Worm (Caenorhabditis elegans) whole organism, L2 larva: Measurements from ENCODE around the gene dbl-1.

Source experiments
- C34F6.9 ChIP-seq: fragments of 150-350 bp; optimal IDR thresholded peaks from 2 replicates; lab custom pipeline; 2014; ENCODE audit warnings: missing biosample characterization, missing genetic modification characterization
- F13H6.1 ChIP-seq: sonication (generic microtip); optimal IDR thresholded peaks from 2 replicates; lab custom pipeline; 2016; ENCODE audit warnings: missing genetic modification characterization, missing compliant biosample characterization
- Y55F3AM.14 ChIP-seq: fragments of 200-800 bp; sonication (Bioruptor generic); optimal IDR thresholded peaks from 2 replicates; lab custom pipeline; 2018; ENCODE audit warnings: mild to moderate bottlenecking, missing genetic modification characterization, missing compliant biosample characterization
- alr-1 ChIP-seq: fragments of 150-350 bp; optimal IDR thresholded peaks from 2 replicates; lab custom pipeline; 2014; ENCODE audit warnings: missing biosample characterization, missing genetic modification characterization
- ama-1 ChIP-seq: fragments of 150-350 bp; optimal IDR thresholded peaks from 2 replicates; lab custom pipeline; 2018; ENCODE audit warnings: inconsistent platforms
- ceh-16 ChIP-seq: fragments of 150-350 bp; optimal IDR thresholded peaks from 2 replicates; lab custom pipeline; 2014; ENCODE audit warnings: missing biosample characterization, missing genetic modification characterization
- crh-2 ChIP-seq: sonication (generic microtip); optimal IDR thresholded peaks from 2 replicates; lab custom pipeline; 2017; ENCODE audit warnings: missing biosample characterization, missing genetic modification characterization
- dmd-4 ChIP-seq: sonication (generic microtip); optimal IDR thresholded peaks from 2 replicates; lab custom pipeline; 2017; ENCODE audit warnings: missing biosample characterization, missing genetic modification characterization
- egl-27 ChIP-seq: sonication (generic microtip); optimal IDR thresholded peaks from 3 replicates; lab custom pipeline; 2017; ENCODE audit warnings: missing biosample characterization, missing genetic modification reagents, missing genetic modification characterization
- elt-3 ChIP-seq: sonication (generic microtip); optimal IDR thresholded peaks from 2 replicates; lab custom pipeline; 2017; ENCODE audit warnings: missing biosample characterization, missing genetic modification characterization
- fos-1 ChIP-seq: fragments of 150-350 bp; optimal IDR thresholded peaks from 2 replicates; lab custom pipeline; 2014; ENCODE audit warnings: missing biosample characterization, missing genetic modification characterization
- lin-11 ChIP-seq: fragments of 150-350 bp; sonication (generic microtip); optimal IDR thresholded peaks from 2 replicates; lab custom pipeline; 2014; ENCODE audit warnings: missing biosample characterization, missing genetic modification characterization, inconsistent platforms, mixed read lengths
- lin-39 ChIP-seq: fragments of 150-350 bp; optimal IDR thresholded peaks from 2 replicates; lab custom pipeline; 2014; ENCODE audit warnings: missing biosample characterization, missing genetic modification reagents, missing genetic modification characterization
- lsy-2 ChIP-seq, 2 experiments: fragments of 150-350 bp in 1 of 2; sonication (generic microtip) in 1 of 2; optimal IDR thresholded peaks; 2 replicates each; lab custom pipeline; 2014 to 2017; ENCODE audit warnings: missing biosample characterization in 2 of 2, missing genetic modification characterization in 2 of 2
- mab-5 ChIP-seq: fragments of 150-350 bp; optimal IDR thresholded peaks from 2 replicates; lab custom pipeline; 2014; ENCODE audit warnings: missing biosample characterization, missing genetic modification characterization
- mbf-1 ChIP-seq: sonication (generic microtip); optimal IDR thresholded peaks from 2 replicates; lab custom pipeline; 2017; ENCODE audit warnings: missing biosample characterization, missing genetic modification characterization
- mdl-1 ChIP-seq, 2 experiments: fragments of 150-350 bp in 1 of 2; sonication (generic microtip) in 1 of 2; optimal IDR thresholded peaks; 2 replicates each; lab custom pipeline; 2017; ENCODE audit warnings: missing biosample characterization in 2 of 2, missing genetic modification characterization in 2 of 2
- nhr-10 ChIP-seq: sonication (generic microtip); optimal IDR thresholded peaks from 2 replicates; lab custom pipeline; 2017; ENCODE audit warnings: missing biosample characterization, missing genetic modification characterization
- nhr-11 ChIP-seq: fragments of 150-350 bp; optimal IDR thresholded peaks from 2 replicates; lab custom pipeline; 2014; ENCODE audit warnings: missing biosample characterization, missing genetic modification characterization
- nhr-12 ChIP-seq: fragments of 150-350 bp; optimal IDR thresholded peaks from 2 replicates; lab custom pipeline; 2014; ENCODE audit warnings: missing biosample characterization, missing genetic modification characterization
- nhr-129 ChIP-seq: fragments of 150-350 bp; optimal IDR thresholded peaks from 2 replicates; lab custom pipeline; 2014; ENCODE audit warnings: missing biosample characterization, missing genetic modification characterization
- nhr-21 ChIP-seq: fragments of 150-350 bp; optimal IDR thresholded peaks from 2 replicates; lab custom pipeline; 2014; ENCODE audit warnings: missing biosample characterization, missing genetic modification characterization
- nhr-237 ChIP-seq: fragments of 150-350 bp; optimal IDR thresholded peaks from 2 replicates; lab custom pipeline; 2014; ENCODE audit warnings: missing biosample characterization, missing genetic modification characterization
- nhr-25 ChIP-seq: fragments of 150-350 bp; sonication (generic microtip); optimal IDR thresholded peaks from 3 replicates; lab custom pipeline; 2014; ENCODE audit warnings: missing biosample characterization, missing genetic modification characterization
- nhr-6 ChIP-seq: fragments of 150-350 bp; optimal IDR thresholded peaks from 2 replicates; lab custom pipeline; 2014; ENCODE audit warnings: missing biosample characterization, missing genetic modification characterization
- nhr-77 ChIP-seq: fragments of 150-350 bp; optimal IDR thresholded peaks from 2 replicates; lab custom pipeline; 2014; ENCODE audit warnings: missing biosample characterization, missing genetic modification characterization
- skn-1 ChIP-seq: sonication (generic microtip); optimal IDR thresholded peaks from 2 replicates; lab custom pipeline; 2017; ENCODE audit warnings: missing biosample characterization, missing genetic modification characterization
- sma-3 ChIP-seq: sonication (generic microtip); optimal IDR thresholded peaks from 2 replicates; lab custom pipeline; 2016; ENCODE audit warnings: missing genetic modification reagents, missing genetic modification characterization, missing compliant biosample characterization
- sma-9 ChIP-seq, 2 experiments: fragments of 150-350 bp in 1 of 2; sonication (generic microtip) in 1 of 2; optimal IDR thresholded peaks; 2 replicates each; lab custom pipeline; 2014 to 2016; ENCODE audit warnings: missing genetic modification characterization in 2 of 2, mild to moderate bottlenecking in 1 of 2, missing biosample characterization in 1 of 2, missing compliant biosample characterization in 1 of 2, missing genetic modification reagents in 1 of 2, moderate library complexity in 1 of 2
- unc-39 ChIP-seq: fragments of 150-350 bp; optimal IDR thresholded peaks from 2 replicates; lab custom pipeline; 2014; ENCODE audit warnings: missing biosample characterization, missing genetic modification characterization
- unc-55 ChIP-seq: fragments of 150-350 bp; sonication (generic microtip); optimal IDR thresholded peaks from 3 replicates; lab custom pipeline; 2014; ENCODE audit warnings: missing biosample characterization, missing genetic modification reagents, missing genetic modification characterization
- ztf-11 ChIP-seq: sonication (generic microtip); optimal IDR thresholded peaks from 2 replicates; lab custom pipeline; 2017; ENCODE audit warnings: missing biosample characterization, missing genetic modification characterization
- ztf-4 ChIP-seq: fragments of 150-350 bp; optimal IDR thresholded peaks from 2 replicates; lab custom pipeline; 2014; ENCODE audit warnings: missing biosample characterization, missing genetic modification characterization

The dbl-1 gene

DNA sequence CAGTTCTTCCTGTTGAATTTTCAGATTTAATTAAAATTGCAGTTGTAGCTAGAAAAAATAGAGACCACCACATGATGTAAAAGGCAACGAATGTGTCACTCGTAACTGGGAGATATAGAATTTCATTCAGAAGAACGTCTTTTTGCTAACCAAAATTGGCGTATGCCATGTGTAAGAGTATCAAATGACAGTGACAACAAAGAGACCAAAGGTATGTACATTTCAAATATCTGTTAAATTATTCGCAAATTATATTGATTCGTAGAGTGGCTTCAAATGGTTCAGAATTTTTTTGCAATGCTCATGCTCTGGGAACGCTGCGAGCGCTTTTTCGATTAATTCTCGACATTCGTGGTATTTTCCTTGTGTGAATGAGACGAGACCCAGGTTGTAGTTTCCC is 4.4 kb downstream of the dbl-1 start, which contains the start of gene T25F10.4:
T25F10.4 (minus strand) TSS at position 101 of the 400 bp plus-strand sequence.
- TF ChIP-seq mdl-1 (tag; optimal IDR thresholded peaks at IDR 0.05; lab: Kevin White, UChicago), result no peak
- no peak for TF ChIP-seq lin-11 (tag; lab: Kevin White, UChicago)
- no peak for TF ChIP-seq alr-1 (tag; lab: Kevin White, UChicago)
- TF ChIP-seq ceh-16, result no peak
- TF ChIP-seq lin-39, result no peak

DNA sequence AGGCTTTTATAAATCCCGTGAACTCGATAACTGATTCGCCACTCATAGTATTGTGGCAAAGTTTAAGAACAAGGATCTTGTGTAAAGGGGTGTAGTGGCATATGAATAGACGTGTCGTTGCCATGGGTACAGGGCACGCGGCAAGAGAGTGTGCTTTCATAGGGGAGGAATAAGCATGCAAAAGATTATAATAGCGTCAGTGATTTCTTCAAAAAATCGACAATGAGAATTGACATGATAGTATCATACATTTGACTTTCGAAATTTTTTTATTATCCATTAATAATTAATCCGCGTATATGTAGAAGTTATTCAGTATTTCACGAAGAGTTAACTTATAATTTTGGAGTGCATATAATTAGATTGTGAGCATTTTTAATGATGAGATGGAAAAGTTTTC is 7.0 kb downstream of the dbl-1 start, which contains the start of gene bbs-8:
bbs-8 (minus strand) TSS at position 101 of the 400 bp plus-strand sequence.
- TF ChIP-seq sma-9 (GFP tag; optimal IDR thresholded peaks at IDR 0.05; lab: Kevin White, UChicago) (no peak), sma-9 (tag; optimal IDR thresholded peaks at IDR 0.05; lab: Kevin White, UChicago) (no peak), elt-3 (tag; lab: Kevin White, UChicago) (no peak), dmd-4 (tag; lab: Kevin White, UChicago) (no peak), nhr-237 (tag; lab: Kevin White, UChicago) (no peak), nhr-12 (no peak), nhr-11 (no peak), nhr-10 (no peak), mab-5 (no peak), skn-1 (tag; lab: Kevin White, UChicago) (no peak), mbf-1 (no peak)

- no peak for TF ChIP-seq Y55F3AM.14 (GFP tag; lab: Kevin White, UChicago)
- no peak for TF ChIP-seq C34F6.9 (tag; lab: Kevin White, UChicago)
- no peak for TF ChIP-seq nhr-6 (tag; lab: Kevin White, UChicago)
These were observed 9.6 kb downstream of the dbl-1 start for ce11 chrV:6767576-6767975.

ce11 chrV:6768452-6768929 is 10.6 kb downstream of the dbl-1 start, which contains the start of the genes T25F10.1 and clik-1:
Gene T25F10.1, plus strand, starts transcription at chrV:6768502.
Gene clik-1, minus strand, starts transcription at chrV:6768732.
- no peak for TF ChIP-seq ztf-11
- peak; percentile 62 for TF ChIP-seq nhr-129 (tag; lab: Kevin White, UChicago)
- TF ChIP-seq nhr-77, result no peak
- TF ChIP-seq nhr-25 (tag; lab: Kevin White, UChicago), result no peak
- no peak for TF ChIP-seq lsy-2 (tag; optimal IDR thresholded peaks at IDR 0.05; lab: Kevin White, UChicago)
- TF ChIP-seq sma-9 (GFP tag; optimal IDR thresholded peaks at IDR 0.05; lab: Kevin White, UChicago), result peak; percentile 3
- TF ChIP-seq sma-9 (tag; optimal IDR thresholded peaks at IDR 0.05; lab: Kevin White, UChicago), result no peak
- no peak for TF ChIP-seq C34F6.9 (tag; lab: Kevin White, UChicago)
- TF ChIP-seq sma-3 (GFP tag; lab: Kevin White, UChicago), result no peak
- peak; percentile 63 for TF ChIP-seq F13H6.1 (tag; lab: Kevin White, UChicago)
- no peak for TF ChIP-seq lin-11 (tag; lab: Kevin White, UChicago)
- TF ChIP-seq skn-1 (tag; lab: Kevin White, UChicago), result no peak
- no peak for TF ChIP-seq fos-1 (tag; lab: Kevin White, UChicago)
- no peak for TF ChIP-seq nhr-21 (tag; lab: Kevin White, UChicago)
- TF ChIP-seq egl-27 (tag; lab: Kevin White, UChicago), result no peak
- no peak for TF ChIP-seq unc-39 (tag; lab: Kevin White, UChicago)

DNA sequence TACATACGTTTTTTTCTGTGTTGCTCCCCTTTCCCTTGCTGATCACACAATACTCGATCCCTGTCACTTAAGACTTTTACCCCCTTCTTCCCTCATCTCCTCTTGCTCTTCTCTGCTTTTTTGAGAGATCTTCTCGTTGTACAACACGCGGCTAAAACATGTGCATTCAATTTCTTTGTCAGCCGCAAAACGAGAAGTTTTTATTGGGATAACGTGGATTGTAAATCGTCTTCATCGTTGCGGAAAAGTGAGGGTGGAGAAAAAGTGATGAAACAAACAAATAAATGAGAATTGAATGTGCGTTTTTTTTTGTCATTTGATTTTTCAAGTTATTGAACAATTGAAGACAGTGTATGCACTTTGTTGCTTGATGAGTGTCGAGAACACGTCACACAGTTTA is 11.5 kb downstream of the dbl-1 start:
- TF ChIP-seq crh-2 (tag; lab: Kevin White, UChicago) (no peak), ztf-4 (no peak), ama-1 (lab: Kevin White, UChicago) (no peak), nhr-11 (no peak), egl-27 (tag; lab: Kevin White, UChicago) (no peak), unc-55 (GFP tag; lab: Kevin White, UChicago) (no peak), lin-39 (no peak), ceh-16 (no peak), nhr-6 (tag; lab: Kevin White, UChicago) (no peak), skn-1 (tag; lab: Kevin White, UChicago) (no peak), alr-1 (tag; lab: Kevin White, UChicago) (no peak), C34F6.9 (tag; lab: Kevin White, UChicago) (no peak), ztf-11 (no peak), F13H6.1 (tag; lab: Kevin White, UChicago) (no peak), Y55F3AM.14 (GFP tag; lab: Kevin White, UChicago) (no peak), nhr-21 (tag; lab: Kevin White, UChicago) (no peak)
